Worm (Caenorhabditis elegans): ENCODE results near the gene nhr-257.

nhr-257 gene

DNA sequence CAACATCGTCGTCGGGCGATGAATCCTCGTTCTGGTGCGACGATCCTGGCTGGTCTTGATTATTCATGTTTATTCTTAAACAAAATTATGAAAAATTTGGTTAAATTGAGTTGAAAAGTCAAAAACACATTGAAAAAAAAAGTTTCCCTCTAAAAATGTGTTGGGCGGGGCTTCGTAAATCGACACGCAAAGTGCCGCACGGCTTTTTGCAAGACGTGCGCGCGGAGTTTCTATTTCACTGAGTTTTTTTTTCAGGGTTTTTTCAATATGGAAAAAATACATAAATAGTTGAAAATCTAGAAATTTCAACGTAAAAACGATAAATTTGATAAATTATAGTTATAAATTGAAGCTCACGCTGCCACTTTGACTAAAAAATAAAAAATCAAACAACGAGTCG is 44.6 kb upstream of the nhr-257 start, which contains the start of gene F54D10.5 (continued):
- TF ChIP-seq ceh-90 (tag; optimal IDR thresholded peaks at IDR 0.05) = peak; percentile 15

DNA sequence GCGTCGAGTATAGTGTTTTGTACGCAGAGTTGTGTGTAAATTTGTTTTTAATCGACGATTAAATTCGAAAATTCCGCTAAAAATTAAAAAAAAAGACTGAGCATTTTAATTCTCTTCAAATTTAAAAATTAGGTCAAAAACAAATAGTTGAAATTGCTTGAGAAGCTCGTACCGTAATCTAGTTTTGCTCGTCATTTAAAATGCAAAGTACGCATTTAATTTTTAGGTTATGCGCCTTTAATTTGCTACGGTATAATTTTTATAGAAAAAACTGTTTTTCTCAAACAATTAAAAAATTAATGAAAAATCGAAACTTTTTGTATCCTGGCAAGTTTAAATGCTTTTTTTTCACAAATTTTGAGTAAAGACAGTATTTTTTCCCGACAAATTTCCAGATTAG is 44.1 kb upstream of the nhr-257 start:
- TF ChIP-seq nhr-84 (tag; optimal IDR thresholded peaks at IDR 0.05) = no peak
- TF ChIP-seq vab-15 (tag; optimal IDR thresholded peaks at IDR 0.05) = no peak
- no peak for TF ChIP-seq nhr-19 (GFP tag; conservative IDR thresholded peaks at IDR 0.05)
- TF ChIP-seq lir-3 (tag; optimal IDR thresholded peaks at IDR 0.05; ENCODE audit: poor library complexity) = no peak
- no peak for TF ChIP-seq fos-1 (tag; optimal IDR thresholded peaks at IDR 0.05)
- no peak for TF ChIP-seq egl-13 (tag; optimal IDR thresholded peaks at IDR 0.05)
- no peak for TF ChIP-seq zag-1 (tag; optimal IDR thresholded peaks at IDR 0.05)
- TF ChIP-seq sup-37 (GFP tag; optimal IDR thresholded peaks at IDR 0.05) = no peak
- no peak for TF ChIP-seq lin-13 (GFP tag; optimal IDR thresholded peaks at IDR 0.05)
- TF ChIP-seq unc-62 (GFP tag; optimal IDR thresholded peaks at IDR 0.05) = no peak
- no peak for TF ChIP-seq ceh-82 (tag; optimal IDR thresholded peaks at IDR 0.05)
- no peak for TF ChIP-seq lin-35 (GFP tag; optimal IDR thresholded peaks at IDR 0.05)
- TF ChIP-seq fkh-8 (tag; optimal IDR thresholded peaks at IDR 0.05) = no peak
- no peak for TF ChIP-seq nhr-76 (tag; optimal IDR thresholded peaks at IDR 0.05)
- no peak for TF ChIP-seq C34B4.2 (tag; optimal IDR thresholded peaks at IDR 0.05)
- no peak for TF ChIP-seq mef-2 (tag; optimal IDR thresholded peaks at IDR 0.05)
- TF ChIP-seq dsc-1 (tag; optimal IDR thresholded peaks at IDR 0.05) = no peak
- TF ChIP-seq nhr-12 (tag; optimal IDR thresholded peaks at IDR 0.05) = no peak
- TF ChIP-seq sox-4 (tag; optimal IDR thresholded peaks at IDR 0.05) = no peak

DNA sequence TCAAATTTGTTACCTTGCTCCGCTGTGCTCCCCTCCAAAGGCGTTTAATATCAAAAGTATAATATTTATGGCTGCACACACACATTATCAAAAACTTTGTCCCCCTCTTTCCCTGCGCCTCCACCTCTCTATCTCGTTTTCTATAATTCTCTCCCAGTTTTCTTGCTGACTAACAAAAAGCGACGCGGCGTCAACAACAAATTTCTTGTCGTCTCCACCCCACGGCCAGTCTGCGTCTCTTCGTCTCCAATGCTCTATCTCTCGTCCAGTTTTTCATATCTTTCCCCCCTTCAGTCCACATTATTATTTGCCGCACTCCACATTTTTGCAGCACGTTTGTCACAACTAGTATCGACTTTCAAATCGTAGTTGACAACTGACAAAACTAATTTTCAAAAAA is 42.2 kb upstream of the nhr-257 start:
- TF ChIP-seq ets-5 (GFP tag; IDR thresholded peaks at IDR 0.05) (no peak), jun-1 (tag; optimal IDR thresholded peaks at IDR 0.05) (no peak), mep-1 (tag; optimal IDR thresholded peaks at IDR 0.05) (peak; percentile 59), nhr-12 (tag; optimal IDR thresholded peaks at IDR 0.05) (no peak), egl-27 (tag; optimal IDR thresholded peaks at IDR 0.05) (no peak), efl-1 (optimal IDR thresholded peaks at IDR 0.05) (peak; percentile 40 to 46), efl-1 (GFP tag; optimal IDR thresholded peaks at IDR 0.05 in 1 of 2) (peak; percentile 28 to 95), lsy-2 (tag; optimal IDR thresholded peaks at IDR 0.05) (peak; percentile 37 to 60), snpc-4 (tag; optimal IDR thresholded peaks at IDR 0.05) (no peak), unc-86 (tag; optimal IDR thresholded peaks at IDR 0.05) (no peak), ceh-82 (tag; optimal IDR thresholded peaks at IDR 0.05) (no peak), hlh-17 (GFP tag; optimal IDR thresholded peaks at IDR 0.05; ENCODE audit: borderline replicate concordance) (no peak), lin-14 (GFP tag; optimal IDR thresholded peaks at IDR 0.05) (peak; percentile 85), nhr-237 (tag; optimal IDR thresholded peaks at IDR 0.05) (no peak), skn-1 (tag; optimal IDR thresholded peaks at IDR 0.05) (no peak), aha-1 (tag; optimal IDR thresholded peaks at IDR 0.05) (no peak), nhr-11 (tag; optimal IDR thresholded peaks at IDR 0.05) (peak; percentile 19), snu-23 (GFP tag; optimal IDR thresholded peaks at IDR 0.05) (peak; percentile 51), hlh-4 (tag; optimal IDR thresholded peaks at IDR 0.05) (no peak), dsc-1 (tag; optimal IDR thresholded peaks at IDR 0.05) (peak; percentile 24), mef-2 (tag; optimal IDR thresholded peaks at IDR 0.05) (no peak), rnt-1 (tag; optimal IDR thresholded peaks at IDR 0.05) (peak; percentile 30), swsn-7 (tag; optimal IDR thresholded peaks at IDR 0.05) (peak; percentile 27), sup-37 (GFP tag; optimal IDR thresholded peaks at IDR 0.05) (no peak), nhr-28 (tag; optimal IDR thresholded peaks at IDR 0.05) (no peak), nhr-19 (GFP tag; conservative IDR thresholded peaks at IDR 0.05) (peak; percentile 32; the same call in 1 of the 2 replicates), isw-1 (GFP tag; IDR thresholded peaks at IDR 0.05) (no peak), alr-1 (tag; optimal IDR thresholded peaks at IDR 0.05; ENCODE audit: borderline replicate concordance) (no peak), nhr-77 (tag; optimal IDR thresholded peaks at IDR 0.05) (no peak), lin-35 (GFP tag; optimal IDR thresholded peaks at IDR 0.05) (peak; percentile 44 to 46), F16B12.6 (tag; optimal IDR thresholded peaks at IDR 0.05) (peak; percentile 1), nhr-85 (tag) (peak; percentile 47), hpl-2 (GFP tag; optimal IDR thresholded peaks at IDR 0.05) (no peak), xbp-1 (tag; optimal IDR thresholded peaks at IDR 0.05) (peak; percentile 23), tbx-2 (tag; optimal IDR thresholded peaks at IDR 0.05) (peak; percentile 32), unc-130 (tag; optimal IDR thresholded peaks at IDR 0.05) (no peak), nhr-20 (tag; optimal IDR thresholded peaks at IDR 0.05) (peak; percentile 53), nhr-71 (tag; optimal IDR thresholded peaks at IDR 0.05) (peak; percentile 62), fos-1 (tag; optimal IDR thresholded peaks at IDR 0.05) (no peak)

Measured in whole organism, L1 larva.